Fruit fly (Drosophila melanogaster): ENCODE results near the gene cyc.

DNA sequence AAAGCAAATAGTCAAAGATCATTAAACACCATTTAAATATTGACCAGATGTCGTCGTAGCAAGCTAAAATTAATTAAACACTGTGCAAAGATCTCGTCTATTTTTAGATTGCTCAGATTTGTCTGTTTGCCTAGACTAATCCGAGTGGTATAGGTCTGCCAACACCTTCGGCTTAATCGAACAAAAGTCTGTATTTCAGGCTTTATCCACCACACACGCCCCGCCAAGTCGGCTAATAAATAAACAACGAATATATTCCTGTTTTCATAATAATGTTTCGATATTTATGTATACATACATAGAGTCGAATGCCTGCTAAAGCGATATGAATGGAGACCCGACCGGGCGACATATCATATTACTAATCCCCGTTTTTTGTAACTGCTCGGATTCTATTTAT, 37.2 kb downstream of the cyc start:
- no peak for TF ChIP-seq pdm3 (GFP tag; optimal IDR thresholded peaks at IDR 0.05)
- TF ChIP-seq lz (GFP tag; optimal IDR thresholded peaks at IDR 0.05), result no peak
- TF ChIP-seq Sox14 (GFP tag; optimal IDR thresholded peaks at IDR 0.05), result no peak
- TF ChIP-seq CG6808 (GFP tag; optimal IDR thresholded peaks at IDR 0.05), result no peak
- no peak for TF ChIP-seq CG6854 (GFP tag; optimal IDR thresholded peaks at IDR 0.05)
- no peak for TF ChIP-seq CG8319 (GFP tag; optimal IDR thresholded peaks at IDR 0.05)
- TF ChIP-seq ss (GFP tag; optimal IDR thresholded peaks at IDR 0.05), result no peak
- no peak for TF ChIP-seq fd85E (GFP tag; optimal IDR thresholded peaks at IDR 0.05)
- TF ChIP-seq salr (GFP tag; optimal IDR thresholded peaks at IDR 0.05), result no peak
- no peak for TF ChIP-seq Met (GFP tag; optimal IDR thresholded peaks at IDR 0.05)
- TF ChIP-seq Ets21C (GFP tag; optimal IDR thresholded peaks at IDR 0.05), result no peak
- no peak for TF ChIP-seq CG32006 (GFP tag; optimal IDR thresholded peaks at IDR 0.05)
- no peak for TF ChIP-seq Gug (GFP tag; IDR thresholded peaks at IDR 0.05)

Data from whole organism, prepupa.